Worm (Caenorhabditis elegans) whole organism, L3 larva: ENCODE data around the gene ttb-1.
A peak's percentile ranks its signal among the peaks of the same experiment; 100 is the strongest.

ENCODE experiments used
- R02D3.7 ChIP-seq: fragments of 150-350 bp; optimal IDR thresholded peaks from 2 replicates; lab custom pipeline; 2014; ENCODE audit warnings: missing biosample characterization, missing genetic modification characterization
- ZK546.5 ChIP-seq: sonication (generic microtip); optimal IDR thresholded peaks from 2 replicates; lab custom pipeline; 2017; ENCODE audit warnings: missing biosample characterization, missing genetic modification characterization
- aly-2 ChIP-seq: fragments of 150-350 bp; optimal IDR thresholded peaks from 2 replicates; lab custom pipeline; 2014; ENCODE audit warnings: missing biosample characterization, missing genetic modification characterization
- ceh-16 ChIP-seq: sonication (generic microtip); optimal IDR thresholded peaks from 2 replicates; lab custom pipeline; 2017; ENCODE audit warnings: missing biosample characterization, missing genetic modification characterization
- ceh-28 ChIP-seq: fragments of 150-350 bp; optimal IDR thresholded peaks from 2 replicates; lab custom pipeline; 2014; ENCODE audit warnings: missing biosample characterization, missing genetic modification reagents, missing genetic modification characterization
- ceh-9 ChIP-seq: sonication (generic microtip); optimal IDR thresholded peaks from 2 replicates; lab custom pipeline; 2018; ENCODE audit warnings: missing biosample characterization, missing genetic modification characterization
- daf-12 ChIP-seq: fragments of 150-350 bp; optimal IDR thresholded peaks from 2 replicates; lab custom pipeline; 2014; ENCODE audit warnings: missing biosample characterization, missing genetic modification reagents, missing genetic modification characterization
- egl-27 ChIP-seq: sonication (generic microtip); optimal IDR thresholded peaks from 4 replicates; lab custom pipeline; 2017; ENCODE audit warnings: missing biosample characterization, missing genetic modification reagents, missing genetic modification characterization
- elt-1 ChIP-seq: fragments of 150-350 bp; optimal IDR thresholded peaks from 2 replicates; lab custom pipeline; 2014; ENCODE audit warnings: missing biosample characterization, missing genetic modification characterization
- elt-2 ChIP-seq: sonication (generic microtip); optimal IDR thresholded peaks from 2 replicates; lab custom pipeline; 2016; ENCODE audit warnings: missing genetic modification reagents, mild to moderate bottlenecking, missing genetic modification characterization, missing compliant biosample characterization
- fkh-10 ChIP-seq: sonication (generic microtip); optimal IDR thresholded peaks from 2 replicates; lab custom pipeline; 2017; ENCODE audit warnings: missing biosample characterization, missing genetic modification reagents, missing genetic modification characterization
- hmg-11 ChIP-seq: sonication (generic microtip); optimal IDR thresholded peaks from 2 replicates; lab custom pipeline; 2016; ENCODE audit warnings: missing genetic modification characterization, missing compliant biosample characterization
- jun-1 ChIP-seq: fragments of 150-350 bp; optimal IDR thresholded peaks from 2 replicates; lab custom pipeline; 2014; ENCODE audit warnings: missing biosample characterization, missing genetic modification reagents, missing genetic modification characterization
- lin-15B ChIP-seq: fragments of 150-350 bp; optimal IDR thresholded peaks from 2 replicates; lab custom pipeline; 2014; ENCODE audit warnings: missing biosample characterization, missing genetic modification characterization
- lin-39 ChIP-seq: fragments of 150-350 bp; optimal IDR thresholded peaks from 2 replicates; lab custom pipeline; 2018; ENCODE audit warnings: missing biosample characterization, missing genetic modification reagents, missing genetic modification characterization
- mml-1 ChIP-seq: fragments of 150-350 bp; sonication (generic microtip); optimal IDR thresholded peaks from 3 replicates; lab custom pipeline; 2014; ENCODE audit warnings: missing biosample characterization, missing genetic modification characterization
- nfya-1 ChIP-seq: sonication (generic microtip); optimal IDR thresholded peaks from 2 replicates; lab custom pipeline; 2017; ENCODE audit warnings: missing genetic modification characterization, mild to moderate bottlenecking, missing compliant biosample characterization, antibody characterized with exemption, moderate library complexity; ENCODE audit not compliant: insufficient read depth
- nhr-11 ChIP-seq: fragments of 150-350 bp; optimal IDR thresholded peaks from 2 replicates; lab custom pipeline; 2014; ENCODE audit warnings: missing biosample characterization, missing genetic modification characterization
- nhr-12 ChIP-seq: fragments of 150-350 bp; optimal IDR thresholded peaks from 2 replicates; lab custom pipeline; 2014; ENCODE audit warnings: missing biosample characterization, missing genetic modification characterization
- nhr-23 ChIP-seq: fragments of 150-350 bp; optimal IDR thresholded peaks from 2 replicates; lab custom pipeline; 2014; ENCODE audit warnings: missing biosample characterization, missing genetic modification reagents, missing genetic modification characterization
- nhr-237 ChIP-seq: fragments of 150-350 bp; optimal IDR thresholded peaks from 2 replicates; lab custom pipeline; 2014; ENCODE audit warnings: missing biosample characterization, missing genetic modification characterization
- nhr-25 ChIP-seq: sonication (generic microtip); optimal IDR thresholded peaks from 2 replicates; lab custom pipeline; 2017; ENCODE audit warnings: missing biosample characterization, missing genetic modification characterization
- nhr-28 ChIP-seq: fragments of 150-350 bp; optimal IDR thresholded peaks from 2 replicates; lab custom pipeline; 2014; ENCODE audit warnings: missing biosample characterization, missing genetic modification characterization
- nhr-67 ChIP-seq: fragments of 150-350 bp; optimal IDR thresholded peaks from 2 replicates; lab custom pipeline; 2014; ENCODE audit warnings: missing biosample characterization, missing genetic modification characterization
- nhr-76 ChIP-seq: fragments of 150-350 bp; sonication (generic microtip); optimal IDR thresholded peaks from 5 replicates; lab custom pipeline; 2014; ENCODE audit warnings: missing biosample characterization, missing genetic modification characterization
- nhr-77 ChIP-seq: fragments of 150-350 bp; optimal IDR thresholded peaks from 2 replicates; lab custom pipeline; 2014; ENCODE audit warnings: missing biosample characterization, missing genetic modification characterization
- pha-4 ChIP-seq: fragments of 150-350 bp; optimal IDR thresholded peaks from 2 replicates; lab custom pipeline; 2014; ENCODE audit warnings: missing biosample characterization, missing genetic modification reagents, missing genetic modification characterization
- pqm-1 ChIP-seq: fragments of 150-350 bp; optimal IDR thresholded peaks from 2 replicates; lab custom pipeline; 2017; ENCODE audit warnings: missing biosample characterization, missing genetic modification characterization, inconsistent platforms
- sea-2 ChIP-seq: fragments of 150-350 bp; sonication (generic microtip); optimal IDR thresholded peaks from 4 replicates; lab custom pipeline; 2014; ENCODE audit warnings: missing biosample characterization, missing genetic modification reagents, missing genetic modification characterization
- snpc-4 ChIP-seq: fragments of 150-350 bp; optimal IDR thresholded peaks from 2 replicates; lab custom pipeline; 2014; ENCODE audit warnings: missing biosample characterization, missing genetic modification characterization
- unc-39 ChIP-seq: sonication (generic microtip); optimal IDR thresholded peaks from 4 replicates; lab custom pipeline; 2017; ENCODE audit warnings: missing biosample characterization, missing genetic modification characterization
- unc-62 ChIP-seq: fragments of 150-350 bp; sonication (generic microtip); optimal IDR thresholded peaks from 4 replicates; lab custom pipeline; 2014; ENCODE audit warnings: missing biosample characterization, missing genetic modification reagents, missing genetic modification characterization
- ztf-4 ChIP-seq: fragments of 150-350 bp; optimal IDR thresholded peaks from 2 replicates; lab custom pipeline; 2014; ENCODE audit warnings: missing biosample characterization, missing genetic modification characterization

Gene ttb-1

DNA sequence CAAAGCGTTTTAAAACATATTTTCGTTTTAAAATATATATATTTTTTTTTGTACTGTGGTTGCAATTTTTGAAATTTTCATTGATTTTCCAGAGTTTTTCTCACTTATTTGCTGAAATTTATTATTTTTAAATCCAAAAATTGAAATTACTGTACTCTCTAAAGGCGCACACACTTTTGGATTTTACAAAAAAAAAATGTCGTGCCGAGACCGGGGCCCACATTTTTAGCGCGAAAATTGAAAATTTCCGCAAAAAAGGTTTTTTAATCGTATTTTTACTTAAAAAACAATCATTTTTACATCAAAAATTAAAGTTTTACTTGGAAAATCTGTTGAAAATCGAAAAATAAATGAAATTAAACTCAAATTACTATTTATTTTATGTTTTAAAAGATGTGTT, 28.5 kb downstream of the ttb-1 start:
- TF ChIP-seq nhr-11 (tag; lab: Kevin White, UChicago) (no peak), ceh-28 (tag; lab: Kevin White, UChicago) (no peak), unc-39 (no peak)

DNA sequence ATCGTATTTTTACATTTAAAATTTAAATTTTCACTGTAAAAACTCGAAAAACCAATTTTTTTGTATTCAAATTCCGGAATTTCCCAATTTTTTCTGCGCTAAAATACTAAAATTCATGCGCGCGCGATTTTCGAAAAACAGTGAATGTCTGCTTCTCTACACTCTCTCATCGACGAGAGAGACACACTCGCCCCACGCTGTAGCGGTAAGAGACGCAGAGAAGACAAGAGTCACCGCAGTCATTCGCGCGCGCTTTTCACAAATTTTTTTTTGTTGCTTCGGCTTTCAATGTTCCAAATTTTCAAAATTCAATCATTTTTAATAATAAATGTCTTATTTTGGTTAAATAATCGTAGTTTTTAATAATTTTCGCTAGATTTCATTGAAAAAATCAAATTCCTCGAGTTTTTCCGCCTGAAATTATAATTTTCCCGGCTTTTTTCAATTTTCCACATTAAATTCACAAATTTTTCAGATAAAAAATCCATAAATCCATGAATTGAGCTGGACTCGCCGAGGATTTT, 29.1 kb downstream of the ttb-1 start, which contains the start of gene arid-1:
arid-1 (plus strand) TSS at position 474 of the 524 bp plus-strand sequence.
- TF ChIP-seq ztf-4 (tag; lab: Kevin White, UChicago) (no peak), nhr-23 (tag; lab: Kevin White, UChicago) (peak; percentile 43), hmg-11 (tag; lab: Kevin White, UChicago) (peak; percentile 68), lin-39 (tag; lab: Kevin White, UChicago) (peak; percentile 63), lin-15B (tag; lab: Kevin White, UChicago) (peak; percentile 43), sea-2 (GFP tag; lab: Kevin White, UChicago) (no peak), elt-2 (tag; lab: Kevin White, UChicago) (no peak), nhr-25 (tag; lab: Kevin White, UChicago) (peak; percentile 38), pha-4 (tag; lab: Kevin White, UChicago) (peak; percentile 53), nfya-1 (peak; percentile 77), snpc-4 (peak; percentile 7)

DNA sequence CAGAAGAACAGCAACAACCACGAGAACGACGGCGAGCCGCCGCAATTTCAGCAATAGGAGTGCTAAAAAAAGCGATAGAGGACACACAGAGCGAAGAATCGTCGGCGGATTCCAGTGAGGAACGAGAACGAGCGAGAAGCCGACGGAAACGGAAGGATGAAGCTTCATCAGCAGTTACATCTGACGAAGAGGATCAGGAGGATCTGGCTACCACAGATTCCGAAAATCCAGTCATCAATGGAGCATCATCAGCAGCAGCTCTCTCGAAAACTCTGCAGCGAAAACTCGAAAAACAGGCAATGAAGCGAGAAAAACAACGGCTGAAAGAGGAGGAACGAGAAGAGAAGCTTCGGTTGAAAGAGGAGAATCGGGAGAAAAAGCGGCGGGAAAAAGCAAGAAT, 32.8 kb downstream of the ttb-1 start:
- no peak for TF ChIP-seq R02D3.7 (tag; lab: Kevin White, UChicago)
- TF ChIP-seq ceh-9 (tag; lab: Kevin White, UChicago): no peak
- no peak for TF ChIP-seq daf-12
- TF ChIP-seq ceh-16 (tag; lab: Kevin White, UChicago): no peak
- TF ChIP-seq mml-1 (tag; lab: Kevin White, UChicago): no peak
- no peak for TF ChIP-seq pha-4 (tag; lab: Kevin White, UChicago)
- no peak for TF ChIP-seq ZK546.5 (tag; lab: Kevin White, UChicago)
- TF ChIP-seq aly-2 (tag; lab: Kevin White, UChicago): no peak
- no peak for TF ChIP-seq unc-62 (GFP tag; lab: Kevin White, UChicago)
- TF ChIP-seq nhr-28 (tag; lab: Kevin White, UChicago): no peak
- TF ChIP-seq nhr-67 (tag; lab: Kevin White, UChicago): no peak
- no peak for TF ChIP-seq snpc-4

DNA sequence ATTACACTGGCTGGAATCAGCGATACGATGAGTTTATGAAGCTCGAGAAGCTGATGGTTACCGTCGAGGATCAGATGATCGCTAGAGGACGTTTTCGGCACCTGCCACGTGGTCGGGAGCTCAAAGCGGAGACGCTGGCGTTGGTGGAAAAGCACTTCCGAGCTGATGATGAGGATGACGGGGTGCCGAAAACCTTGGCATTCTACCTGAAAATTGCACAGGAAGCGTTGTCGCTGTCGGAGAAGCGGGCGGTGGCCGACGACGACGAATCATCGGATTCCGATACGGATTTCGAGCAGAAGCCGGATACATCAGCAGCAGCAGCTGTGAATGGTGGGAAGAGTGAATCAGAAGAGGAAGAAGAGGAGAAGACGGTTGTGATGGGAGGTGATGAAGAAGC, 38.1 kb downstream of the ttb-1 start:
- TF ChIP-seq nhr-67 (tag; lab: Kevin White, UChicago) (no peak), ZK546.5 (tag; lab: Kevin White, UChicago) (no peak), nhr-23 (tag; lab: Kevin White, UChicago) (no peak), hmg-11 (tag; lab: Kevin White, UChicago) (no peak), unc-62 (GFP tag; lab: Kevin White, UChicago) (no peak), nhr-11 (tag; lab: Kevin White, UChicago) (no peak), nhr-77 (tag; lab: Kevin White, UChicago) (no peak), fkh-10 (GFP tag; lab: Kevin White, UChicago) (no peak), pha-4 (tag; lab: Kevin White, UChicago) (no peak), pqm-1 (tag; lab: Kevin White, UChicago) (no peak), elt-2 (tag; lab: Kevin White, UChicago) (no peak), nhr-12 (tag; lab: Kevin White, UChicago) (no peak), egl-27 (tag; lab: Kevin White, UChicago) (no peak), aly-2 (tag; lab: Kevin White, UChicago) (no peak), mml-1 (tag; lab: Kevin White, UChicago) (no peak), lin-39 (tag; lab: Kevin White, UChicago) (no peak), daf-12 (no peak)

DNA sequence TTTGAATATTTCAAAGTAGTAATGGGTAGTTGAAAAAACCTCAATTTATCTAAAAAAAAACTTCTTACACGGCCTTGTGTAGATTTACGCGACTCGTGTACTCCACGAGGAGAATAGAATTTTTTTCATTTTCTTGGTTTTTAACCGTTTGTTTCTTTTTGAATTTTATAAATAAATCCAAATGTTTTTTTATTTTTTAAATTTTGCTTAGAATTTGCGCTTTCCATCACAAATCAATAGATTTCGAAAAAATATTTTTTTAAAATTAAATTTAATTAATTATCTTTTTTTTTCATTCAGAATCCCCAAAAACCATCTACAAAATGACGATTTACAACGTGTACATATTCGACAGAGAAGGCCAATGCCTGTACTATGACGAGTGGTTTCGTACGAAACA, 44.7 kb downstream of the ttb-1 start, which contains the start of gene trpp-1:
trpp-1 (plus strand) TSS at position 301 of the 400 bp plus-strand sequence.
- TF ChIP-seq jun-1 (tag; lab: Kevin White, UChicago): no peak
- no peak for TF ChIP-seq snpc-4
- no peak for TF ChIP-seq lin-15B (tag; lab: Kevin White, UChicago)
- TF ChIP-seq nhr-12 (tag; lab: Kevin White, UChicago): no peak
- TF ChIP-seq elt-1 (tag; lab: Kevin White, UChicago): no peak
- no peak for TF ChIP-seq fkh-10 (GFP tag; lab: Kevin White, UChicago)
- TF ChIP-seq nhr-76 (tag; lab: Kevin White, UChicago): no peak
- TF ChIP-seq nhr-237 (tag; lab: Kevin White, UChicago): no peak
- no peak for TF ChIP-seq egl-27 (tag; lab: Kevin White, UChicago)
- TF ChIP-seq daf-12: no peak
- TF ChIP-seq ztf-4 (tag; lab: Kevin White, UChicago): no peak
- TF ChIP-seq mml-1 (tag; lab: Kevin White, UChicago): no peak
- TF ChIP-seq lin-39 (tag; lab: Kevin White, UChicago): no peak
